Worm (Caenorhabditis elegans): Measurements from ENCODE around the gene Y51H4A.937.
"Not testable (repeated sequence)": the region's sequence is repeated elsewhere in the genome, so short reads cannot be mapped to it uniquely, and the experiment has no call there.

Gene Y51H4A.937

ce11 chrIV:16528375-16528774 is at the start of gene Y51H4A.937:
Gene Y51H4A.937, plus strand, starts transcription at chrIV:16528675.
- no peak for TF ChIP-seq unc-62 (GFP tag; optimal IDR thresholded peaks at IDR 0.05)

ce11 chrIV:16480888-16481287 is 47.6 kb upstream of the Y51H4A.937 start, which contains the start of gene Y51H4A.938:
Gene Y51H4A.938, plus strand, starts transcription at chrIV:16481188.
- not testable (repeated sequence) for TF ChIP-seq unc-62 (GFP tag; optimal IDR thresholded peaks at IDR 0.05)

ce11 chrIV:16482790-16483189 is 45.7 kb upstream of the Y51H4A.937 start:
- no peak for TF ChIP-seq unc-62 (GFP tag; optimal IDR thresholded peaks at IDR 0.05)

- TF ChIP-seq unc-62 (GFP tag; optimal IDR thresholded peaks at IDR 0.05), result no peak
Measured at ce11 chrIV:16483273-16484204, 44.9 kb upstream of the Y51H4A.937 start.

ce11 chrIV:16488921-16489320 is 39.6 kb upstream of the Y51H4A.937 start, which contains the start of gene rho-1:
Gene rho-1, minus strand, starts transcription at chrIV:16489021.
- no peak for TF ChIP-seq unc-62 (GFP tag; optimal IDR thresholded peaks at IDR 0.05)

ce11 chrIV:16489958-16490357 is 38.5 kb upstream of the Y51H4A.937 start:
- TF ChIP-seq unc-62 (GFP tag; optimal IDR thresholded peaks at IDR 0.05), result no peak

- no peak for TF ChIP-seq unc-62 (GFP tag; optimal IDR thresholded peaks at IDR 0.05)
Measured at ce11 chrIV:16491411-16492036, 37.0 kb upstream of the Y51H4A.937 start.

ce11 chrIV:16492327-16492726 is 36.1 kb upstream of the Y51H4A.937 start:
- TF ChIP-seq unc-62 (GFP tag; optimal IDR thresholded peaks at IDR 0.05), result no peak

- TF ChIP-seq unc-62 (GFP tag; optimal IDR thresholded peaks at IDR 0.05), result no peak
Measured at ce11 chrIV:16492937-16493336, 35.5 kb upstream of the Y51H4A.937 start.

- TF ChIP-seq unc-62 (GFP tag; optimal IDR thresholded peaks at IDR 0.05), result no peak
Measured at ce11 chrIV:16494007-16494406, 34.5 kb upstream of the Y51H4A.937 start.

ce11 chrIV:16496491-16496890 is 32.0 kb upstream of the Y51H4A.937 start:
- no peak for TF ChIP-seq unc-62 (GFP tag; optimal IDR thresholded peaks at IDR 0.05)

ce11 chrIV:16498031-16498442 is 30.4 kb upstream of the Y51H4A.937 start:
- no peak for TF ChIP-seq unc-62 (GFP tag; optimal IDR thresholded peaks at IDR 0.05)

- no peak for TF ChIP-seq unc-62 (GFP tag; optimal IDR thresholded peaks at IDR 0.05)
Measured at ce11 chrIV:16501855-16502254, 26.6 kb upstream of the Y51H4A.937 start.

- TF ChIP-seq unc-62 (GFP tag; optimal IDR thresholded peaks at IDR 0.05), result no peak
Measured at ce11 chrIV:16502387-16502786, 26.1 kb upstream of the Y51H4A.937 start.

ce11 chrIV:16503049-16503448 is 25.4 kb upstream of the Y51H4A.937 start:
- no peak for TF ChIP-seq unc-62 (GFP tag; optimal IDR thresholded peaks at IDR 0.05)

- no peak for TF ChIP-seq unc-62 (GFP tag; optimal IDR thresholded peaks at IDR 0.05)
Measured at ce11 chrIV:16503590-16504217, 24.8 kb upstream of the Y51H4A.937 start.
